Worm (Caenorhabditis elegans) whole organism, mixed stage, embryonic: ENCODE data around the gene C05G5.5.

Experiments used
- M03D4.4 ChIP-seq: sonication (generic microtip); optimal IDR thresholded peaks from 2 replicates; lab custom pipeline; 2017; ENCODE audit warnings: mild to moderate bottlenecking, missing genetic modification characterization, missing compliant biosample characterization
- bed-3 ChIP-seq: fragments of 200-800 bp; sonication (Bioruptor generic); optimal IDR thresholded peaks from 3 replicates; lab custom pipeline; 2018; ENCODE audit warnings: mild to moderate bottlenecking, missing genetic modification characterization, moderate library complexity, missing compliant biosample characterization
- blmp-1 ChIP-seq: fragments of 150-350 bp; optimal IDR thresholded peaks from 2 replicates; lab custom pipeline; 2014; ENCODE audit warnings: missing biosample characterization, missing genetic modification characterization
- ceh-39 ChIP-seq: fragments of 150-350 bp; optimal IDR thresholded peaks from 2 replicates; lab custom pipeline; 2014; ENCODE audit warnings: missing biosample characterization, missing genetic modification characterization
- ceh-43 ChIP-seq: fragments of 200-800 bp; sonication (Bioruptor generic); optimal IDR thresholded peaks from 2 replicates; lab custom pipeline; 2018; ENCODE audit warnings: mild to moderate bottlenecking, missing genetic modification characterization, moderate library complexity, missing compliant biosample characterization
- ceh-83 ChIP-seq: fragments of 200-800 bp; sonication (Bioruptor generic); optimal IDR thresholded peaks from 2 replicates; lab custom pipeline; 2018; ENCODE audit warnings: mild to moderate bottlenecking, missing genetic modification characterization, missing compliant biosample characterization
- ces-1 ChIP-seq: fragments of 150-350 bp; optimal IDR thresholded peaks from 2 replicates; lab custom pipeline; 2014; ENCODE audit warnings: missing biosample characterization, missing genetic modification reagents, missing genetic modification characterization
- cnd-1 ChIP-seq: fragments of 200-800 bp; sonication (Bioruptor generic); optimal IDR thresholded peaks from 2 replicates; lab custom pipeline; 2018; ENCODE audit warnings: mild to moderate bottlenecking, missing genetic modification characterization, missing compliant biosample characterization
- drap-1 ChIP-seq: fragments of 200-800 bp; sonication (Bioruptor generic); optimal IDR thresholded peaks from 3 replicates; lab custom pipeline; 2018; ENCODE audit warnings: mild to moderate bottlenecking, missing genetic modification characterization, missing compliant biosample characterization
- elt-1 ChIP-seq: sonication (generic microtip); optimal IDR thresholded peaks from 2 replicates; lab custom pipeline; 2017; ENCODE audit warnings: missing genetic modification characterization, mild to moderate bottlenecking, missing compliant biosample characterization, antibody characterized with exemption, moderate library complexity, borderline replicate concordance; ENCODE audit not compliant: insufficient read depth
- elt-3 ChIP-seq: fragments of 150-350 bp; optimal IDR thresholded peaks from 2 replicates; lab custom pipeline; 2014; ENCODE audit warnings: missing biosample characterization, missing genetic modification characterization
- flh-1 ChIP-seq: fragments of 200-800 bp; sonication (Bioruptor generic); optimal IDR thresholded peaks from 2 replicates; lab custom pipeline; 2018; ENCODE audit warnings: mild to moderate bottlenecking, missing genetic modification characterization, moderate library complexity, missing compliant biosample characterization
- ham-2 ChIP-seq: fragments of 200-800 bp; sonication (Bioruptor generic); optimal IDR thresholded peaks from 2 replicates; lab custom pipeline; 2018; ENCODE audit warnings: mild to moderate bottlenecking, missing genetic modification characterization, missing compliant biosample characterization
- hlh-1 ChIP-seq: fragments of 150-350 bp; optimal IDR thresholded peaks from 2 replicates; lab custom pipeline; 2014; ENCODE audit warnings: missing biosample characterization, missing genetic modification reagents, missing genetic modification characterization
- lin-13 ChIP-seq: fragments of 150-350 bp; optimal IDR thresholded peaks from 2 replicates; lab custom pipeline; 2014; ENCODE audit warnings: missing biosample characterization, missing genetic modification characterization
- lin-32 ChIP-seq: fragments of 200-800 bp; sonication (Bioruptor generic); optimal IDR thresholded peaks from 2 replicates; lab custom pipeline; 2018; ENCODE audit warnings: mild to moderate bottlenecking, missing genetic modification characterization, missing compliant biosample characterization
- lsy-2 ChIP-seq: fragments of 150-350 bp; optimal IDR thresholded peaks from 2 replicates; lab custom pipeline; 2014; ENCODE audit warnings: missing biosample characterization, missing genetic modification characterization
- mab-5 ChIP-seq: fragments of 150-350 bp; optimal IDR thresholded peaks from 2 replicates; lab custom pipeline; 2014; ENCODE audit warnings: missing biosample characterization, missing genetic modification characterization
- mep-1 ChIP-seq: fragments of 150-350 bp; optimal IDR thresholded peaks from 2 replicates; lab custom pipeline; 2017; ENCODE audit warnings: missing biosample characterization, missing genetic modification reagents, missing genetic modification characterization, inconsistent platforms
- mls-2 ChIP-seq: sonication (generic microtip); optimal IDR thresholded peaks from 2 replicates; lab custom pipeline; 2016; ENCODE audit warnings: mild to moderate bottlenecking, missing genetic modification characterization, moderate library complexity, missing compliant biosample characterization
- nhr-12 ChIP-seq: fragments of 150-350 bp; optimal IDR thresholded peaks from 2 replicates; lab custom pipeline; 2014; ENCODE audit warnings: missing biosample characterization, missing genetic modification characterization
- nhr-2 ChIP-seq: fragments of 150-350 bp; optimal IDR thresholded peaks from 2 replicates; lab custom pipeline; 2014; ENCODE audit warnings: missing biosample characterization, missing genetic modification characterization
- nhr-237 ChIP-seq: fragments of 150-350 bp; optimal IDR thresholded peaks from 2 replicates; lab custom pipeline; 2014; ENCODE audit warnings: missing biosample characterization, missing genetic modification characterization
- nhr-28 ChIP-seq: fragments of 150-350 bp; optimal IDR thresholded peaks from 2 replicates; lab custom pipeline; 2014; ENCODE audit warnings: missing biosample characterization, missing genetic modification characterization
- nhr-76 ChIP-seq: sonication (generic microtip); optimal IDR thresholded peaks from 2 replicates; lab custom pipeline; 2017; ENCODE audit warnings: missing biosample characterization, missing genetic modification characterization
- pha-4 ChIP-seq: fragments of 150-350 bp; optimal IDR thresholded peaks from 2 replicates; lab custom pipeline; 2018; ENCODE audit warnings: missing biosample characterization, missing genetic modification reagents, missing genetic modification characterization
- sem-2 ChIP-seq: fragments of 200-800 bp; sonication (Bioruptor generic); optimal IDR thresholded peaks from 2 replicates; lab custom pipeline; 2018; ENCODE audit warnings: mild to moderate bottlenecking, missing genetic modification characterization, missing compliant biosample characterization
- snpc-4 ChIP-seq: fragments of 150-350 bp; optimal IDR thresholded peaks from 2 replicates; lab custom pipeline; 2014; ENCODE audit warnings: missing biosample characterization, missing genetic modification characterization
- sptf-1 ChIP-seq: sonication (generic microtip); optimal IDR thresholded peaks from 2 replicates; lab custom pipeline; 2017; ENCODE audit warnings: mild to moderate bottlenecking, missing genetic modification characterization, moderate library complexity, missing compliant biosample characterization
- tbx-8 ChIP-seq: fragments of 200-800 bp; sonication (Bioruptor generic); optimal IDR thresholded peaks from 2 replicates; lab custom pipeline; 2018; ENCODE audit warnings: mild to moderate bottlenecking, missing genetic modification characterization, moderate library complexity, missing compliant biosample characterization
- unc-120 ChIP-seq: sonication (generic microtip); optimal IDR thresholded peaks from 2 replicates; lab custom pipeline; 2017; ENCODE audit warnings: missing genetic modification characterization, missing compliant biosample characterization; ENCODE audit not compliant: poor library complexity, severe bottlenecking
- unc-39 ChIP-seq: fragments of 150-350 bp; optimal IDR thresholded peaks from 2 replicates; lab custom pipeline; 2014; ENCODE audit warnings: missing biosample characterization, missing genetic modification characterization
- unc-62 ChIP-seq: fragments of 150-350 bp; optimal IDR thresholded peaks from 2 replicates; lab custom pipeline; 2014; ENCODE audit warnings: missing biosample characterization, missing genetic modification reagents, missing genetic modification characterization
- zip-8 ChIP-seq: fragments of 150-350 bp; optimal IDR thresholded peaks from 2 replicates; lab custom pipeline; 2014; ENCODE audit warnings: missing biosample characterization, missing genetic modification characterization
- ztf-11 ChIP-seq: fragments of 150-350 bp; optimal IDR thresholded peaks from 2 replicates; lab custom pipeline; 2014; ENCODE audit warnings: missing biosample characterization, missing genetic modification characterization

Gene C05G5.5

ce11 chrX:14756606-14757005, 4.3 kb downstream of the C05G5.5 start:
- TF ChIP-seq nhr-2 (tag; lab: Kevin White, UChicago), result no peak
- TF ChIP-seq M03D4.4, result peak; percentile 38
- no peak for TF ChIP-seq blmp-1 (tag; lab: Kevin White, UChicago)
- TF ChIP-seq sptf-1 (tag; lab: Kevin White, UChicago), result peak; percentile 39
- TF ChIP-seq mls-2 (tag; lab: Kevin White, UChicago), result peak; percentile 1

- no peak for TF ChIP-seq pha-4
- TF ChIP-seq lsy-2 (tag; lab: Kevin White, UChicago), result no peak
- TF ChIP-seq ztf-11, result no peak
- no peak for TF ChIP-seq ham-2 (GFP tag; lab: Kevin White, UChicago)
- no peak for TF ChIP-seq nhr-28 (tag; lab: Kevin White, UChicago)
- TF ChIP-seq ceh-83 (GFP tag; lab: Kevin White, UChicago), result no peak
- no peak for TF ChIP-seq nhr-76 (tag; lab: Kevin White, UChicago)
- TF ChIP-seq flh-1 (GFP tag; lab: Kevin White, UChicago), result no peak
- no peak for TF ChIP-seq ceh-39 (tag; lab: Kevin White, UChicago)
- no peak for TF ChIP-seq elt-1 (tag; lab: Kevin White, UChicago)
- no peak for TF ChIP-seq blmp-1 (tag; lab: Kevin White, UChicago)
- TF ChIP-seq tbx-8 (GFP tag; lab: Kevin White, UChicago), result no peak
- TF ChIP-seq mep-1, result no peak
- TF ChIP-seq hlh-1 (tag; lab: Kevin White, UChicago), result no peak
- TF ChIP-seq ces-1 (GFP tag; lab: Kevin White, UChicago), result no peak
- TF ChIP-seq, all 35 proteins: peak for 0
These were observed 5.1 kb downstream of the C05G5.5 start for ce11 chrX:14755847-14756246.

ce11 chrX:14753514-14754076, 7.3 kb downstream of the C05G5.5 start, which contains the start of gene sucl-1:
sucl-1 (plus strand) TSS chrX:14754026.
- TF ChIP-seq snpc-4 (tag; lab: Kevin White, UChicago) (no peak), nhr-2 (tag; lab: Kevin White, UChicago) (peak; percentile 21), flh-1 (GFP tag; lab: Kevin White, UChicago) (no peak), bed-3 (GFP tag; lab: Kevin White, UChicago) (no peak), sptf-1 (tag; lab: Kevin White, UChicago) (no peak), mab-5 (tag; lab: Kevin White, UChicago) (no peak), hlh-1 (tag; lab: Kevin White, UChicago) (peak; percentile 58), M03D4.4 (peak; percentile 51), nhr-237 (tag; lab: Kevin White, UChicago) (no peak), ztf-11 (peak; percentile 43), ceh-83 (GFP tag; lab: Kevin White, UChicago) (no peak), nhr-28 (tag; lab: Kevin White, UChicago) (no peak), pha-4 (peak; percentile 43), cnd-1 (tag; lab: Kevin White, UChicago) (peak; percentile 31), drap-1 (GFP tag; lab: Kevin White, UChicago) (peak; percentile 42), elt-3 (tag; lab: Kevin White, UChicago) (no peak), mep-1 (peak; percentile 83), ceh-43 (GFP tag; lab: Kevin White, UChicago) (no peak), blmp-1 (tag; lab: Kevin White, UChicago) (no peak), ceh-39 (tag; lab: Kevin White, UChicago) (peak; percentile 66), zip-8 (tag; lab: Kevin White, UChicago) (no peak), ham-2 (GFP tag; lab: Kevin White, UChicago) (peak; percentile 18), ces-1 (GFP tag; lab: Kevin White, UChicago) (peak; percentile 62), tbx-8 (GFP tag; lab: Kevin White, UChicago) (no peak), unc-62 (GFP tag; lab: Kevin White, UChicago) (peak; percentile 43), lin-13 (peak; percentile 57), unc-39 (tag; lab: Kevin White, UChicago) (no peak), mls-2 (tag; lab: Kevin White, UChicago) (peak; percentile 86), lsy-2 (tag; lab: Kevin White, UChicago) (peak; percentile 16), lin-32 (GFP tag; lab: Kevin White, UChicago) (no peak), elt-1 (tag; lab: Kevin White, UChicago) (no peak), sem-2 (no peak), unc-120 (tag; lab: Kevin White, UChicago) (peak; percentile 64), nhr-76 (tag; lab: Kevin White, UChicago) (no peak), nhr-12 (tag; lab: Kevin White, UChicago) (no peak)
- TF ChIP-seq, all 35 proteins: peak for 16
